Fruit fly (Drosophila melanogaster) whole organism, adult: Measurements from ENCODE around the gene CG13053.

Source experiments
- CG11617 ChIP-seq: fragments of 200-800 bp; sonication (Bioruptor generic); optimal IDR thresholded peaks from 2 replicates; lab custom pipeline; 2017; ENCODE audit warnings: mild to moderate bottlenecking, missing biosample characterization, missing genetic modification reagents, missing genetic modification characterization
- CG14711 ChIP-seq: fragments of 200-800 bp; sonication (Bioruptor generic); optimal IDR thresholded peaks from 2 replicates; lab custom pipeline; 2018; ENCODE audit warnings: missing biosample characterization, mild to moderate bottlenecking, missing genetic modification characterization, moderate library complexity
- CG1620 ChIP-seq: fragments of 200-800 bp; sonication (Bioruptor generic); optimal IDR thresholded peaks from 2 replicates; lab custom pipeline; 2016; ENCODE audit warnings: missing biosample characterization, missing genetic modification characterization
- CG7045 ChIP-seq: fragments of 200-800 bp; sonication (Bioruptor generic); optimal IDR thresholded peaks from 2 replicates; lab custom pipeline; 2017; ENCODE audit warnings: missing biosample characterization, mild to moderate bottlenecking, missing genetic modification characterization
- Crg-1 ChIP-seq: fragments of 200-800 bp; sonication (Bioruptor generic); optimal IDR thresholded peaks from 2 replicates; lab custom pipeline; 2016; ENCODE audit warnings: missing biosample characterization, missing genetic modification characterization
- Mnt ChIP-seq: fragments of 200-800 bp; sonication (Bioruptor generic); optimal IDR thresholded peaks from 2 replicates; lab custom pipeline; 2016; ENCODE audit warnings: missing biosample characterization, mild to moderate bottlenecking, missing genetic modification characterization
- kay ChIP-seq: fragments of 200-800 bp; sonication (Bioruptor generic); peaks from one replicate; lab custom pipeline; 2016; ENCODE audit warnings: missing biosample characterization, missing genetic modification characterization, borderline replicate concordance

DNA sequence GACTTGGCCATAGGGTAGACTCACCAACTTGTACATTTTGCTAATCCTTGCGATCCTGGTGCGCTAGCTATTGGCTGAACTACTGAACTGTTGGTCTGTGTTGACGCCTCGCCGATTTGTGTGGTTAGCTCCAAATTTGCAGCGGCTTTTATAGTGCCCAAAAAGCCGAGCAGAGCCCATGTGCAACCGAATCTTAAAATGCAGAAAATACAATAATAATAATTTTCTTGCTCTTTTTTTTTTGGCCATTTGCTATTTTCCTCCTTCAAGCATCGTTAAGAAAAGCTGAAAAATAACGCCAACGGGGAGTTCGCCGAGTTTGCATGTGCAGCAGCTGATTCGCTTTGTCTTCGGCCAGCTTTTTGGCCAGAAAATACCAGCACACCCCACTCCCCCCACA, 48.9 kb upstream of the CG13053 start, which contains the start of gene CG13042:
- TF ChIP-seq kay (GFP tag; lab: Kevin White, UChicago) (no peak), CG14711 (tag; lab: Kevin White, UChicago) (no peak), Crg-1 (GFP tag; lab: Kevin White, UChicago) (no peak), CG7045 (GFP tag; lab: Kevin White, UChicago) (no peak), Mnt (GFP tag; lab: Kevin White, UChicago) (no peak), CG1620 (GFP tag; lab: Kevin White, UChicago) (no peak), CG11617 (GFP tag; lab: Kevin White, UChicago) (no peak)
